Worm (Caenorhabditis elegans): ENCODE data around the gene Y37A1A.3.

Gene Y37A1A.3

DNA sequence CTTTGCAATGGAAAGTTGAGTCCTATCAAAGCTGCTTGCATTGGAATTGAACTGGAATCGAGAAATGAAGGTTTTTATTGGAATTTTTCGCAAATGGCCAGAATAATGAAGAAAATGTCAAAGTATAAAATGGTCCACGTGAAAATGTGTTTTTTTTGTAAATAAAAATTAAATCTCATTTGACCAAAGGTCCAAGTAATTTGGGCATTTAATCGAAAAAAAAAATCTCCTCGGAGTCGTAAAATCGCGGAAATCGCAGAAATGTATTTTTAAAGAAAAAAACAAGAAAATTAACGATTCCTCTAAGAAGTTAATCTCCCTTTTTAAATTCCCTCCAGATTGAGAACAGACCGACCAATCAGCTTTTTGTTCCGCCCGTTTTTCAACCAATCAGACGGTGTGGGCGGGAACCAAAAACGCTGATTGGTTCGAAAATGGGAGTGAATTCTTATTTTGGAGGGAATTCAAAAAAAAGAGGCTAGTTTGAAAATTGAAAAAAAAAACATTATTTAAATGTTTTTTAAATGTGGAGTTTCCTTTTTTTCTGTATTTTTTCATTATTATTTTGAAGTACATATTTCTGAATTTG is 26.0 kb downstream of the Y37A1A.3 start, which contains the start of gene prdh-1:
Gene prdh-1 (minus strand): TSS at position 51 of the 589 bp plus-strand sequence.
- TF ChIP-seq mep-1 (tag; optimal IDR thresholded peaks at IDR 0.05) (no peak), snpc-4 (tag; optimal IDR thresholded peaks at IDR 0.05) (no peak), M03D4.4 (tag; optimal IDR thresholded peaks at IDR 0.05) (no peak), ces-1 (GFP tag; optimal IDR thresholded peaks at IDR 0.05) (no peak), ceh-39 (tag; optimal IDR thresholded peaks at IDR 0.05) (no peak), nhr-12 (tag; optimal IDR thresholded peaks at IDR 0.05) (no peak), bed-3 (GFP tag; optimal IDR thresholded peaks at IDR 0.05) (no peak), flh-1 (GFP tag; optimal IDR thresholded peaks at IDR 0.05) (no peak), nhr-76 (tag; optimal IDR thresholded peaks at IDR 0.05) (no peak), ztf-11 (tag; optimal IDR thresholded peaks at IDR 0.05) (no peak), ceh-43 (GFP tag; optimal IDR thresholded peaks at IDR 0.05) (no peak), hlh-1 (tag; optimal IDR thresholded peaks at IDR 0.05) (no peak), drap-1 (GFP tag; optimal IDR thresholded peaks at IDR 0.05) (no peak), nhr-28 (tag; optimal IDR thresholded peaks at IDR 0.05) (no peak), mls-2 (tag; optimal IDR thresholded peaks at IDR 0.05) (no peak), blmp-1 (tag; optimal IDR thresholded peaks at IDR 0.05) (no peak), ceh-83 (GFP tag; optimal IDR thresholded peaks at IDR 0.05) (no peak), mab-5 (tag; optimal IDR thresholded peaks at IDR 0.05) (no peak), sptf-1 (tag; optimal IDR thresholded peaks at IDR 0.05) (no peak), elt-3 (tag; optimal IDR thresholded peaks at IDR 0.05) (no peak)

DNA sequence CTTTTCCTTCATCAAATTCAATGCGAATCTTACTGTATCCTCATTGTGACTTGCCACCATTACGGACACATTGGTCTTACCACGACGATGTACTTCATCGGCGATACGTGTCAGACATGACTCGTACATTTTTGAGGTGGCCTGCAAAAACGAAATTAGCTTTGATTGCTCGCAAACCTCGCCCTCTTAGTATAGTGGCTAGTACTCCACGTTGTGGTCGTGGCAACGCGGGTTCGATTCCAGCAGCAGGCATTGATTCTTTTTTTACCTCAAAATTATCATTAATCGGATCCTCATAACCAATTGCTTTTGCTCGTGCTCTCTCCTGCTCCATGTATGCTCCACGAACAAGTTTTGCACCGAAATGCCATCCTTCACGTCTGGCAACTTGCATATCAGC is 32.6 kb downstream of the Y37A1A.3 start:
- TF ChIP-seq blmp-1 (tag; optimal IDR thresholded peaks at IDR 0.05) (no peak), zip-8 (tag; optimal IDR thresholded peaks at IDR 0.05) (no peak), mls-2 (tag; optimal IDR thresholded peaks at IDR 0.05) (no peak), nhr-76 (tag; optimal IDR thresholded peaks at IDR 0.05) (no peak), unc-62 (GFP tag; optimal IDR thresholded peaks at IDR 0.05) (no peak), cnd-1 (tag; optimal IDR thresholded peaks at IDR 0.05) (no peak)

DNA sequence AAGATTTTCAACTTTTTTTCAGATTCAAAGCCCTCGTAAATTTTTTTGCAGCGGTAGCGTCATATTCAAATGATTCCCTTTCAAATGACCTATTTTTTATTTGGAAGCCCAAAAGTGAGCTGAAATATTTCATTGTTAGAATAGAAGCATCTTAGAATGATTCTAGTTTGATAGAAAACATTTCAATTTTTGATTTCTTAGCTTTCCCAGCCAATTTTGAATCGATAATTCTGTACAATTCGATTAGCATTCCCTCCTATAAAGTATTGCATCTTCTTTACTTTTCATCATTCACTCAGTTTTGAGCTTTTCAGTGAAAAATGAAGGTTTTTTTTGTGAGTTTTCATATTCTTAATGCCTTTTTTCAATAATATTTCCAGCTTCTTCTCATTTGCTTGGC is 35.9 kb downstream of the Y37A1A.3 start, which contains the start of gene B0513.90:
Gene B0513.90 (plus strand): TSS at position 301 of the 400 bp plus-strand sequence.
- no peak for TF ChIP-seq lin-13 (tag; optimal IDR thresholded peaks at IDR 0.05)
- no peak for TF ChIP-seq ztf-11 (tag; optimal IDR thresholded peaks at IDR 0.05)
- no peak for TF ChIP-seq nhr-237 (tag; optimal IDR thresholded peaks at IDR 0.05)
- no peak for TF ChIP-seq nhr-28 (tag; optimal IDR thresholded peaks at IDR 0.05)
- no peak for TF ChIP-seq mls-2 (tag; optimal IDR thresholded peaks at IDR 0.05)
- no peak for TF ChIP-seq nhr-12 (tag; optimal IDR thresholded peaks at IDR 0.05)
- no peak for TF ChIP-seq snpc-4 (tag; optimal IDR thresholded peaks at IDR 0.05)
- TF ChIP-seq unc-39 (tag; optimal IDR thresholded peaks at IDR 0.05) = no peak

DNA sequence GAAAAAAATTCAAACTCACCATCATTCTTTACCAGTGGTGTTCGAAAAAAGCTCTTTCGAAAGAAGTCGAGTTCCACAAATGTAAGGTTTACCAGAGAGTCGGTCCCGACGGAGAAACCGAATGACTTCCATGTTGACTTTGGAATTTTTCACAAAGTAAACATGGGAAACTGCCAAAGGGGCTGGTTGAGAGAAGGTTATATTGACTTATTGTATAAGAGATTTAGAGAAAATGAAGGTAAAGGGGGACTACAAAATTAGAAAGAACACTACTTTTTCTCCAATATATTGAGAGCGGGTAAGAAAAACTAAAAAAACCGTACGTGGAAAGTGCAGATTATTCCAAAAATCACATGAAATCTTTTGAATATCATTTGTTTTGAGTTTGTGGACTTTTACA is 37.5 kb downstream of the Y37A1A.3 start, which contains the start of gene vamp-8:
Gene vamp-8 (minus strand): TSS at position 25 of the 400 bp plus-strand sequence.
- TF ChIP-seq sptf-1 (tag; optimal IDR thresholded peaks at IDR 0.05) = no peak
- peak; percentile 52 for TF ChIP-seq pha-4 (tag; optimal IDR thresholded peaks at IDR 0.05)

DNA sequence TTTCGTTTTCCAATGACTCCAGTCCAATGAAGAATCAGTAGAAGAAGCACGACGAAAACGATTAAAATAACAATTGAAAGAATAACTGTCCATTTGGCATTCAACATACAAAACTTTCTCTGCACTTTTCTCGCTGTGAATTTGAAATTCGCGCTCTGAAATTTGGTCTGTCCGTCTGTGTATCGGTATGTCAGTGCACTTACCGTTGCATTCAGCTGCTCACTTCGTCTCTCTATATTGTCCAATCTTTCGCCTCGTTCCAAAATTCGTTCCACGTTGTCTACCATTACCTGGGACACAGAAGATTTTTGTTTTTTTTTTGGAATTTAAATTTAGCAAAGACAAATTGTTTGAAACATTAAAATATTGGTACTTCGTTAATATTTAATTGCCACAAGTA is 42.2 kb downstream of the Y37A1A.3 start:
- TF ChIP-seq bed-3 (GFP tag; optimal IDR thresholded peaks at IDR 0.05) = no peak
- TF ChIP-seq nhr-12 (tag; optimal IDR thresholded peaks at IDR 0.05) = no peak
- TF ChIP-seq drap-1 (GFP tag; optimal IDR thresholded peaks at IDR 0.05) = no peak
- TF ChIP-seq mab-5 (tag; optimal IDR thresholded peaks at IDR 0.05) = no peak
- TF ChIP-seq unc-39 (tag; optimal IDR thresholded peaks at IDR 0.05) = no peak
- no peak for TF ChIP-seq ceh-83 (GFP tag; optimal IDR thresholded peaks at IDR 0.05)
- no peak for TF ChIP-seq nhr-76 (tag; optimal IDR thresholded peaks at IDR 0.05)
- TF ChIP-seq mep-1 (tag; optimal IDR thresholded peaks at IDR 0.05) = no peak
- no peak for TF ChIP-seq elt-3 (tag; optimal IDR thresholded peaks at IDR 0.05)
- TF ChIP-seq nhr-28 (tag; optimal IDR thresholded peaks at IDR 0.05) = no peak
- no peak for TF ChIP-seq elt-1 (tag; optimal IDR thresholded peaks at IDR 0.05; ENCODE audit: borderline replicate concordance, insufficient read depth)
- TF ChIP-seq ztf-11 (tag; optimal IDR thresholded peaks at IDR 0.05) = no peak
- no peak for TF ChIP-seq tbx-8 (GFP tag; optimal IDR thresholded peaks at IDR 0.05)
- no peak for TF ChIP-seq lin-13 (tag; optimal IDR thresholded peaks at IDR 0.05)
- TF ChIP-seq flh-1 (GFP tag; optimal IDR thresholded peaks at IDR 0.05) = no peak
